Worm (Caenorhabditis elegans) whole organism, L1 larva: Measurements from ENCODE around the gene gba-4.

Experiments used
- F16B12.6 ChIP-seq: fragments of 150-350 bp; optimal IDR thresholded peaks from 2 replicates; lab custom pipeline; 2014; ENCODE audit warnings: missing biosample characterization, missing genetic modification characterization
- Y116A8C.19 ChIP-seq: sonication (generic microtip); optimal IDR thresholded peaks from 2 replicates; lab custom pipeline; 2016; ENCODE audit warnings: missing compliant biosample characterization, missing genetic modification characterization, borderline replicate concordance
- aha-1 ChIP-seq: fragments of 150-350 bp; optimal IDR thresholded peaks from 2 replicates; lab custom pipeline; 2014; ENCODE audit warnings: missing biosample characterization, missing genetic modification characterization
- alr-1 ChIP-seq: fragments of 200-800 bp; sonication (Bioruptor generic); optimal IDR thresholded peaks from 2 replicates; lab custom pipeline; 2018; ENCODE audit warnings: borderline replicate concordance, mild to moderate bottlenecking, missing genetic modification characterization, missing compliant biosample characterization
- blmp-1 ChIP-seq: fragments of 150-350 bp; optimal IDR thresholded peaks from 2 replicates; lab custom pipeline; 2014; ENCODE audit warnings: missing biosample characterization, missing genetic modification characterization
- ceh-82 ChIP-seq, 3 experiments: fragments of 150-350 bp in 1 of 3; sonication (generic microtip) in 2 of 3; optimal IDR thresholded peaks; 2 replicates each; lab custom pipeline; 2014 to 2017; ENCODE audit warnings: missing biosample characterization in 3 of 3, missing genetic modification characterization in 3 of 3
- ceh-90 ChIP-seq: sonication (generic microtip); optimal IDR thresholded peaks from 2 replicates; lab custom pipeline; 2016; ENCODE audit warnings: missing genetic modification characterization, missing compliant biosample characterization
- ces-1 ChIP-seq: fragments of 150-350 bp; optimal IDR thresholded peaks from 2 replicates; lab custom pipeline; 2014; ENCODE audit warnings: missing biosample characterization, missing genetic modification reagents, missing genetic modification characterization
- dsc-1 ChIP-seq: sonication (generic microtip); optimal IDR thresholded peaks from 2 replicates; lab custom pipeline; 2016; ENCODE audit warnings: mild to moderate bottlenecking, missing genetic modification characterization, missing compliant biosample characterization
- efl-1 ChIP-seq, 4 experiments: fragments of 150-350 bp; optimal IDR thresholded peaks in 3 of 4; peaks in 1 of 4; 1 replicate in 1 of 4; 2 replicates in 3 of 4; lab custom pipeline; 2014; ENCODE audit warnings: missing biosample characterization in 2 of 4, missing genetic modification characterization in 2 of 4, missing genetic modification reagents in 2 of 4
- egl-27 ChIP-seq, 2 experiments: fragments of 150-350 bp in 1 of 2; sonication (generic microtip); optimal IDR thresholded peaks; 3 replicates each; lab custom pipeline; 2017 to 2018; ENCODE audit warnings: missing biosample characterization in 2 of 2, missing genetic modification characterization in 2 of 2, missing genetic modification reagents in 2 of 2
- ets-5 ChIP-seq: fragments of 200-800 bp; sonication (Bioruptor generic); IDR thresholded peaks from 2 replicates; pipeline ENCODE4 v1.3.6; 2022; ENCODE audit warnings: missing genetic modification characterization, missing compliant biosample characterization
- fkh-8 ChIP-seq: sonication (generic microtip); optimal IDR thresholded peaks from 2 replicates; lab custom pipeline; 2016; ENCODE audit warnings: mild to moderate bottlenecking, missing genetic modification characterization, missing compliant biosample characterization
- fos-1 ChIP-seq: fragments of 150-350 bp; optimal IDR thresholded peaks from 2 replicates; lab custom pipeline; 2014; ENCODE audit warnings: missing biosample characterization, missing genetic modification characterization
- grh-1 ChIP-seq: fragments of 200-800 bp; sonication (Bioruptor generic); IDR thresholded peaks from 2 replicates; pipeline ENCODE4 v1.3.6; 2022; ENCODE audit warnings: missing genetic modification reagents, missing genetic modification characterization, missing compliant biosample characterization
- hlh-17 ChIP-seq: fragments of 200-800 bp; sonication (Bioruptor generic); optimal IDR thresholded peaks from 2 replicates; lab custom pipeline; 2018; ENCODE audit warnings: missing genetic modification characterization, mild to moderate bottlenecking, missing compliant biosample characterization, moderate library complexity, borderline replicate concordance
- hlh-4 ChIP-seq: sonication (generic microtip); optimal IDR thresholded peaks from 2 replicates; lab custom pipeline; 2016; ENCODE audit warnings: mild to moderate bottlenecking, missing genetic modification characterization, missing compliant biosample characterization
- hpl-2 ChIP-seq: fragments of 150-350 bp; optimal IDR thresholded peaks from 2 replicates; lab custom pipeline; 2014; ENCODE audit warnings: missing biosample characterization, missing genetic modification reagents, missing genetic modification characterization
- irx-1 ChIP-seq: sonication (generic microtip); optimal IDR thresholded peaks from 2 replicates; lab custom pipeline; 2016; ENCODE audit warnings: missing genetic modification characterization, missing compliant biosample characterization
- isw-1 ChIP-seq: fragments of 200-800 bp; sonication (Bioruptor generic); IDR thresholded peaks from 2 replicates; pipeline ENCODE4 v1.3.6; 2022; ENCODE audit warnings: missing genetic modification characterization, missing compliant biosample characterization
- jun-1 ChIP-seq: fragments of 150-350 bp; optimal IDR thresholded peaks from 2 replicates; lab custom pipeline; 2014; ENCODE audit warnings: missing biosample characterization, missing genetic modification reagents, missing genetic modification characterization
- lin-35 ChIP-seq, 2 experiments: fragments of 150-350 bp; optimal IDR thresholded peaks; 2 replicates each; lab custom pipeline; 2014; ENCODE audit warnings: missing biosample characterization in 2 of 2, missing genetic modification characterization in 2 of 2, missing genetic modification reagents in 2 of 2
- lin-39 ChIP-seq: fragments of 150-350 bp; optimal IDR thresholded peaks from 2 replicates; lab custom pipeline; 2014; ENCODE audit warnings: missing biosample characterization, missing genetic modification reagents, missing genetic modification characterization
- mep-1 ChIP-seq: fragments of 150-350 bp; optimal IDR thresholded peaks from 2 replicates; lab custom pipeline; 2014; ENCODE audit warnings: missing biosample characterization, missing genetic modification characterization
- nhr-11 ChIP-seq: fragments of 150-350 bp; optimal IDR thresholded peaks from 2 replicates; lab custom pipeline; 2014; ENCODE audit warnings: missing biosample characterization, missing genetic modification characterization
- nhr-12 ChIP-seq: sonication (generic microtip); optimal IDR thresholded peaks from 2 replicates; lab custom pipeline; 2017; ENCODE audit warnings: missing biosample characterization, missing genetic modification characterization
- nhr-19 ChIP-seq: fragments of 200-800 bp; sonication (Bioruptor generic); conservative IDR thresholded peaks from 2 replicates; pipeline ENCODE4 v1.3.6; 2022; ENCODE audit warnings: missing genetic modification characterization, missing compliant biosample characterization
- nhr-20 ChIP-seq: sonication (generic microtip); optimal IDR thresholded peaks from 2 replicates; lab custom pipeline; 2016; ENCODE audit warnings: mild to moderate bottlenecking, missing genetic modification characterization, missing compliant biosample characterization
- nhr-237 ChIP-seq: fragments of 150-350 bp; optimal IDR thresholded peaks from 2 replicates; lab custom pipeline; 2014; ENCODE audit warnings: missing biosample characterization, missing genetic modification characterization
- nhr-28 ChIP-seq: fragments of 150-350 bp; optimal IDR thresholded peaks from 2 replicates; lab custom pipeline; 2014; ENCODE audit warnings: missing biosample characterization, missing genetic modification characterization
- nhr-47 ChIP-seq: sonication (generic microtip); optimal IDR thresholded peaks from 2 replicates; lab custom pipeline; 2016; ENCODE audit warnings: mild to moderate bottlenecking, missing genetic modification characterization, moderate library complexity, missing compliant biosample characterization
- nhr-71 ChIP-seq: sonication (generic microtip); optimal IDR thresholded peaks from 2 replicates; lab custom pipeline; 2016; ENCODE audit warnings: mild to moderate bottlenecking, missing genetic modification characterization, moderate library complexity, missing compliant biosample characterization
- nhr-76 ChIP-seq: sonication (generic microtip); optimal IDR thresholded peaks from 2 replicates; lab custom pipeline; 2017; ENCODE audit warnings: missing biosample characterization, missing genetic modification characterization
- nhr-77 ChIP-seq: fragments of 150-350 bp; optimal IDR thresholded peaks from 2 replicates; lab custom pipeline; 2014; ENCODE audit warnings: missing biosample characterization, missing genetic modification characterization
- nhr-84 ChIP-seq: sonication (generic microtip); optimal IDR thresholded peaks from 2 replicates; lab custom pipeline; 2017; ENCODE audit warnings: missing biosample characterization, missing genetic modification characterization
- nhr-85 ChIP-seq: sonication (generic microtip); peaks from one replicate; lab custom pipeline; 2016; ENCODE audit warnings: missing genetic modification characterization, inconsistent platforms, missing compliant biosample characterization
- nhr-90 ChIP-seq: sonication (generic microtip); optimal IDR thresholded peaks from 2 replicates; lab custom pipeline; 2016; ENCODE audit warnings: mild to moderate bottlenecking, missing genetic modification characterization, missing compliant biosample characterization; ENCODE audit not compliant: poor library complexity
- skn-1 ChIP-seq: fragments of 150-350 bp; optimal IDR thresholded peaks from 2 replicates; lab custom pipeline; 2014; ENCODE audit warnings: missing biosample characterization, missing genetic modification characterization
- snu-23 ChIP-seq: sonication (generic microtip); optimal IDR thresholded peaks from 2 replicates; lab custom pipeline; 2016; ENCODE audit warnings: missing genetic modification characterization, missing compliant biosample characterization
- sox-4 ChIP-seq: sonication (generic microtip); optimal IDR thresholded peaks from 2 replicates; lab custom pipeline; 2016; ENCODE audit warnings: missing genetic modification characterization, missing compliant biosample characterization
- sup-37 ChIP-seq: fragments of 200-800 bp; sonication (Bioruptor generic); optimal IDR thresholded peaks from 2 replicates; lab custom pipeline; 2018; ENCODE audit warnings: mild to moderate bottlenecking, missing genetic modification characterization, missing compliant biosample characterization
- swsn-7 ChIP-seq: sonication (generic microtip); optimal IDR thresholded peaks from 2 replicates; lab custom pipeline; 2016; ENCODE audit warnings: missing genetic modification characterization, missing compliant biosample characterization
- tbx-2 ChIP-seq: sonication (generic microtip); optimal IDR thresholded peaks from 2 replicates; lab custom pipeline; 2016; ENCODE audit warnings: missing genetic modification characterization, missing compliant biosample characterization
- unc-30 ChIP-seq: sonication (generic microtip); optimal IDR thresholded peaks from 2 replicates; lab custom pipeline; 2017; ENCODE audit warnings: missing biosample characterization, missing genetic modification characterization
- unc-86 ChIP-seq: sonication (generic microtip); optimal IDR thresholded peaks from 2 replicates; lab custom pipeline; 2016; ENCODE audit warnings: missing genetic modification characterization, missing compliant biosample characterization
- zag-1 ChIP-seq: fragments of 150-350 bp; optimal IDR thresholded peaks from 2 replicates; lab custom pipeline; 2014; ENCODE audit warnings: missing biosample characterization, missing genetic modification characterization
- ztf-4 ChIP-seq: fragments of 150-350 bp; optimal IDR thresholded peaks from 2 replicates; lab custom pipeline; 2014; ENCODE audit warnings: missing biosample characterization, missing genetic modification characterization

gba-4 gene

DNA sequence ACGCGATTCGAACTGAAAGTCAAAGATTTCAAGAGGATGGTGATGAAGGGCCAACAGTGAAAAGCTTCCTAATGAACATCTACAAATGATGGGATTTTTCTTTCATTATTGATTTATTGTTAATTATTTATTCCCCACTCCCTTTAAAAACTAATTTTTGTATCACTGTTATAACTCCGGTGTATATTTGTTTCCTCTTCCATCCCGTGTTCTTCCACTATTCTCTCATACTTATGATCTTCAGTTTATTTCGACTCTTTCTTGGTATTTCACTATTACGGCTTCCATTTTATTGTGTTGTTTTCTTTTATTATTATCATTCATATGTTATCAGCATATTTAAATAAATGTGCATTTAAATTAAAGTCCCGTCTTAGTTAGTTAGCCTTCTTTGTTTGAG lies 23.6 kb upstream of the gba-4 start:
- TF ChIP-seq nhr-28 = no peak
- TF ChIP-seq nhr-71 = no peak
- TF ChIP-seq dsc-1 = no peak
- TF ChIP-seq ets-5 (GFP tag; lab: Robert Waterston, UW) = no peak
- TF ChIP-seq fos-1 (tag; lab: Kevin White, UChicago) = no peak
- TF ChIP-seq F16B12.6 (tag; lab: Kevin White, UChicago) = no peak

DNA sequence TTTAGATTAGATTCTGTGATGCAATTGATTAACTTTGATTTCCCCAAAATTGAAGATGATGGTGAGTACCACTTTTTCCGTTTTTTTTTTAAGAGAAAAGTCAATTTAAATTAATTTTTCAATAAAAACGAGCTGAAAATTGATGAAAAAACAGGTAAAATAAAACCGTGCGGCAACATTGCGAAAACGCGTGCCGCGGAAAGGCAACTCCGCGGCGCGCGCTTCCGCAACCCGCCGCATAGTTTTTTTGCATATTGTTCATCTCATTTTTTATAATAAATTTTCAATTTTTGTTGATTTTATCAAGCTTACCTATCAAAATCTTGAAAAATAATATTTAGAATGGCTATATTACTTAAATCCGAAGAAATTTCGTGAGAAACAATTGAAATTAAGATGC lies 20.2 kb upstream of the gba-4 start:
- no peak for TF ChIP-seq snu-23 (GFP tag; lab: Kevin White, UChicago)
- no peak for TF ChIP-seq skn-1
- TF ChIP-seq fos-1 (tag; lab: Kevin White, UChicago) = no peak
- TF ChIP-seq grh-1 (GFP tag; lab: Robert Waterston, UW) = no peak

- TF ChIP-seq hpl-2 (GFP tag; lab: Kevin White, UChicago) (no peak), irx-1 (tag; lab: Kevin White, UChicago) (peak; percentile 2), efl-1 (optimal IDR thresholded peaks at IDR 0.05; lab: Kevin White, UChicago) (peak in 1 of 2 experiments; percentile 6), efl-1 (GFP tag; optimal IDR thresholded peaks at IDR 0.05 in 1 of 2; lab: Kevin White, UChicago) (peak; percentile 4 to 59), nhr-90 (tag; lab: Kevin White, UChicago) (no peak)
Measured at ce11 chrIV:5369414-5369813, 18.7 kb upstream of the gba-4 start, which contains the start of gene F41H10.3. TSS of gene F41H10.3 (plus strand) at chrIV:5369801.

DNA sequence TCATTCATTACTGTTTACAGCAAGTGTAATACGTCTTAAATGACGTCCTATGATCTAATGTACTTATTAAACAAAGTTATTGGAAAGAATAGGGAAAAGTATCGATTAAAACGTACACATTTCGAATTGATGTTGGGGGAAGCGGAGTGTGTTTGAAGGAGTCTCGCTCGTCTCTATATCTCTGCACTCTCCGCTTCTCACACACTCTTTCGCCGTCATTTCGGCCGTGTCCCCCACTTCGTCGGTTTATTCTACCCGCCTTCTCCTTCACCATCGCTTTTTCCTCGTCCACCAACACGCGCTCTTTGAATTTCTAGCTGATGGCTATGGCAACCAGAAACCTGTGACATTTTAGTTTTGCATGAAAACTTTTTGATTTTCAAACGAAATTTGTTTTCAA lies 18.2 kb upstream of the gba-4 start:
- TF ChIP-seq nhr-85 (tag; lab: Kevin White, UChicago) (peak; percentile 58), lin-35 (GFP tag; optimal IDR thresholded peaks at IDR 0.05; lab: Kevin White, UChicago) (peak; percentile 37 to 43), ceh-82 (tag; optimal IDR thresholded peaks at IDR 0.05; lab: Kevin White, UChicago) (peak in 1 of 3 experiments; percentile 41), nhr-90 (tag; lab: Kevin White, UChicago) (no peak), sox-4 (tag; lab: Kevin White, UChicago) (no peak), unc-30 (tag; lab: Kevin White, UChicago) (no peak), aha-1 (tag; lab: Kevin White, UChicago) (no peak), sup-37 (GFP tag; lab: Kevin White, UChicago) (no peak), swsn-7 (tag; lab: Kevin White, UChicago) (peak; percentile 55), nhr-19 (peak; percentile 15; the same call in 1 of the 2 replicates), nhr-84 (tag; lab: Kevin White, UChicago) (no peak), isw-1 (GFP tag; lab: Robert Waterston, UW) (peak; percentile 2; the same call in 1 of the 2 replicates), tbx-2 (tag; lab: Kevin White, UChicago) (peak; percentile 9), Y116A8C.19 (tag; lab: Kevin White, UChicago) (no peak), jun-1 (tag; lab: Kevin White, UChicago) (no peak), nhr-11 (tag; lab: Kevin White, UChicago) (no peak), zag-1 (tag; lab: Kevin White, UChicago) (no peak), blmp-1 (no peak), nhr-12 (tag; lab: Kevin White, UChicago) (no peak), skn-1 (peak; percentile 5), nhr-237 (tag; lab: Kevin White, UChicago) (no peak), nhr-20 (tag; lab: Kevin White, UChicago) (peak; percentile 27), hpl-2 (GFP tag; lab: Kevin White, UChicago) (no peak), ztf-4 (tag; lab: Kevin White, UChicago) (peak; percentile 13), ets-5 (GFP tag; lab: Robert Waterston, UW) (no peak), nhr-77 (no peak), fkh-8 (peak; percentile 43), egl-27 (tag; optimal IDR thresholded peaks at IDR 0.05; lab: Kevin White, UChicago) (no peak), hlh-4 (tag; lab: Kevin White, UChicago) (no peak), hlh-17 (GFP tag; lab: Kevin White, UChicago) (no peak), ces-1 (GFP tag; lab: Kevin White, UChicago) (no peak), mep-1 (no peak), nhr-71 (peak; percentile 40), nhr-76 (tag; lab: Kevin White, UChicago) (no peak), ceh-90 (tag; lab: Kevin White, UChicago) (no peak), unc-86 (tag; lab: Kevin White, UChicago) (peak; percentile 37), lin-39 (no peak), nhr-47 (tag; lab: Kevin White, UChicago) (peak; percentile 8), alr-1 (tag; lab: Kevin White, UChicago) (no peak)
